Fruit fly (Drosophila melanogaster): Measurements from ENCODE around the gene bves.

bves gene

dm6 chrX:21027929-21028575, 25.7 kb upstream of the bves start, which contains the start of gene CG1532 (continued):
- TF ChIP-seq lab (GFP tag; optimal IDR thresholded peaks at IDR 0.05) = peak; percentile 43
- TF ChIP-seq ap (GFP tag; IDR thresholded peaks at IDR 0.05) = no peak
- no peak for TF ChIP-seq CG5245 (GFP tag; optimal IDR thresholded peaks at IDR 0.05)
- no peak for TF ChIP-seq CG6854 (GFP tag; optimal IDR thresholded peaks at IDR 0.05)
- TF ChIP-seq ham (GFP tag; IDR thresholded peaks at IDR 0.05) = no peak
- peak; percentile 83 for TF ChIP-seq Med (GFP tag)
- TF ChIP-seq scrt (GFP tag; optimal IDR thresholded peaks at IDR 0.05) = peak; percentile 67
- no peak for TF ChIP-seq Camta (GFP tag; optimal IDR thresholded peaks at IDR 0.05)
- TF ChIP-seq emc (GFP tag; optimal IDR thresholded peaks at IDR 0.05) = no peak
- TF ChIP-seq Mrtf (GFP tag; IDR thresholded peaks at IDR 0.05) = no peak
- no peak for TF ChIP-seq CG18619 (GFP tag; optimal IDR thresholded peaks at IDR 0.05)
- no peak for TF ChIP-seq CG31388 (GFP tag; optimal IDR thresholded peaks at IDR 0.05)
- TF ChIP-seq CG8388 (GFP tag; optimal IDR thresholded peaks at IDR 0.05) = no peak
- no peak for TF ChIP-seq gsb-n (tag; optimal IDR thresholded peaks at IDR 0.05)
- TF ChIP-seq ewg (GFP tag; optimal IDR thresholded peaks at IDR 0.05) = no peak
- TF ChIP-seq Meics (GFP tag; optimal IDR thresholded peaks at IDR 0.05) = no peak
- TF ChIP-seq Fer3 (tag; optimal IDR thresholded peaks at IDR 0.05) = no peak
- no peak for TF ChIP-seq ro (GFP tag; IDR thresholded peaks at IDR 0.05)
- no peak for TF ChIP-seq Mad (GFP tag; optimal IDR thresholded peaks at IDR 0.05)
- TF ChIP-seq sna (GFP tag; IDR thresholded peaks at IDR 0.05; ENCODE audit: partially characterized antibody) = no peak
- TF ChIP-seq CG11398 (GFP tag; optimal IDR thresholded peaks at IDR 0.05) = no peak
- no peak for TF ChIP-seq da (GFP tag; optimal IDR thresholded peaks at IDR 0.05)
- TF ChIP-seq ac (GFP tag; optimal IDR thresholded peaks at IDR 0.05) = no peak
- no peak for TF ChIP-seq abd-A (tag; optimal IDR thresholded peaks at IDR 0.05)
- TF ChIP-seq CG10321 (GFP tag; IDR thresholded peaks at IDR 0.05) = no peak
- peak; percentile 6 for TF ChIP-seq CG18262 (tag; optimal IDR thresholded peaks at IDR 0.05)
- TF ChIP-seq Hr78 (GFP tag; optimal IDR thresholded peaks at IDR 0.05) = no peak
- TF ChIP-seq crc (GFP tag; optimal IDR thresholded peaks at IDR 0.05) = no peak
- no peak for TF ChIP-seq CG32532 (GFP tag; IDR thresholded peaks at IDR 0.05)
- TF ChIP-seq zen (tag; optimal IDR thresholded peaks at IDR 0.05) = no peak
- no peak for TF ChIP-seq CG12744 (GFP tag; optimal IDR thresholded peaks at IDR 0.05)
- TF ChIP-seq pb (GFP tag; optimal IDR thresholded peaks at IDR 0.05) = no peak
- peak; percentile 38 for TF ChIP-seq CG2116 (GFP tag; optimal IDR thresholded peaks at IDR 0.05)
- no peak for TF ChIP-seq CG7271 (tag; optimal IDR thresholded peaks at IDR 0.05)
- TF ChIP-seq MESR4 (GFP tag; optimal IDR thresholded peaks at IDR 0.05) = peak; percentile 48
- TF ChIP-seq hkb (optimal IDR thresholded peaks at IDR 0.05) = no peak
- 0 out of 2 replicates have a peak, but pooled peaks have one; percentile 13 for TF ChIP-seq hkb (GFP tag; IDR thresholded peaks at IDR 0.05)
- TF ChIP-seq cato (GFP tag; optimal IDR thresholded peaks at IDR 0.05; ENCODE audit: borderline replicate concordance) = no peak
- no peak for TF ChIP-seq CG6765 (GFP tag; optimal IDR thresholded peaks at IDR 0.05)
- no peak for TF ChIP-seq cas (GFP tag; IDR thresholded peaks at IDR 0.05)
- TF ChIP-seq H2.0 (GFP tag; IDR thresholded peaks at IDR 0.05) = no peak
- TF ChIP-seq sima (GFP tag; optimal IDR thresholded peaks at IDR 0.05) = no peak
- TF ChIP-seq CG10462 (GFP tag; optimal IDR thresholded peaks at IDR 0.05) = no peak
- peak; percentile 45 for TF ChIP-seq CG10543 (GFP tag; optimal IDR thresholded peaks at IDR 0.05)
- TF ChIP-seq Mes4 (GFP tag; optimal IDR thresholded peaks at IDR 0.05) = no peak
- peak; percentile 10 for TF ChIP-seq CG3281 (GFP tag; optimal IDR thresholded peaks at IDR 0.05)
- no peak for TF ChIP-seq CG3838 (GFP tag; optimal IDR thresholded peaks at IDR 0.05)
- no peak for TF ChIP-seq CG43689 (GFP tag; IDR thresholded peaks at IDR 0.05)
- TF ChIP-seq Atf6 (GFP tag; IDR thresholded peaks at IDR 0.05) = no peak
- TF ChIP-seq rib (GFP tag; IDR thresholded peaks at IDR 0.05) = no peak
- TF ChIP-seq slou (GFP tag; optimal IDR thresholded peaks at IDR 0.05) = no peak

All from whole organism, embryonic.